Worm (Caenorhabditis elegans): ENCODE results near the gene dnj-1.

ce11 chrIV:11316106-11316505 lies 17.3 kb downstream of the dnj-1 start:
- no peak for TF ChIP-seq fkh-10 (GFP tag; optimal IDR thresholded peaks at IDR 0.05)
- no peak for TF ChIP-seq nhr-12 (tag; optimal IDR thresholded peaks at IDR 0.05)
